Fruit fly (Drosophila melanogaster): ENCODE measurements around the gene Ugt35B1.

DNA sequence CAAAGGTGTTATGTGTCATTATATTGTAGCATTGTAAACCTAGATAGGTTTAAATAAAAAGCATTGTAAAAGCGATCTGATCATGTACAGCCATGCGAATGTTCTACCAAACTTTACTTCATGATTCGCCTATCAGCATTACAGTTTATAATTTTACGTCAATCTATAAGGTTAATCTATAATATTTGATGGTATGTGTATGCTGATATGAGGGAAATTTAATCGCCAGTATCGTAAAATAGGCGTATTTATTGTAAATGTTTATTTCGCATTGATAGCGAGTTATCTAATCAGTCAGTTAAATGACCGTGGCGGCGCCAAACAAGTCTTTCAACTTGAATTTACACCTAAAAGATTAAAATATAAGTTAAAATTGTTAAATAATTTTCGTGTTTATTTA is 7.5 kb upstream of the Ugt35B1 start:
- TF ChIP-seq kay (GFP tag; ENCODE audit: borderline replicate concordance): no peak
- no peak for TF ChIP-seq pad (GFP tag; optimal IDR thresholded peaks at IDR 0.05)
- no peak for TF ChIP-seq Clk (GFP tag; optimal IDR thresholded peaks at IDR 0.05)
- no peak for TF ChIP-seq CG5204 (GFP tag; optimal IDR thresholded peaks at IDR 0.05)
- no peak for TF ChIP-seq bab1 (GFP tag; optimal IDR thresholded peaks at IDR 0.05)
- no peak for TF ChIP-seq ovo (GFP tag; optimal IDR thresholded peaks at IDR 0.05)
- TF ChIP-seq CG11617 (GFP tag; optimal IDR thresholded peaks at IDR 0.05): no peak
- no peak for TF ChIP-seq Mnt (GFP tag; optimal IDR thresholded peaks at IDR 0.05)
